Fruit fly (Drosophila melanogaster) whole organism, embryonic: Measurements from ENCODE around the gene SamDC.

Experiments used
- Atf3 ChIP-seq: fragments of 200-800 bp; sonication (Bioruptor generic); optimal IDR thresholded peaks from 3 replicates; lab custom pipeline; 2016; ENCODE audit warnings: missing biosample characterization, missing genetic modification characterization
- CG10321 ChIP-seq: fragments of 200-800 bp; sonication (Bioruptor generic); IDR thresholded peaks from 2 replicates; pipeline ENCODE4 v1.3.6; 2022; ENCODE audit warnings: missing biosample characterization, missing genetic modification characterization
- CG13287 ChIP-seq: fragments of 200-800 bp; sonication (Bioruptor generic); IDR thresholded peaks from 2 replicates; pipeline ENCODE4 v1.3.6; 2022; ENCODE audit warnings: missing biosample characterization, missing genetic modification characterization; ENCODE audit not compliant: partially characterized antibody
- CG13894 ChIP-seq: fragments of 200-800 bp; sonication (Bioruptor generic); optimal IDR thresholded peaks from 3 replicates; lab custom pipeline; 2018; ENCODE audit warnings: missing biosample characterization, mild to moderate bottlenecking, missing genetic modification characterization, moderate library complexity
- CG15269 ChIP-seq: fragments of 200-800 bp; sonication (Bioruptor generic); optimal IDR thresholded peaks from 2 replicates; lab custom pipeline; 2018; ENCODE audit warnings: missing biosample characterization, mild to moderate bottlenecking, missing genetic modification characterization, moderate library complexity
- CG1603 ChIP-seq: fragments of 200-800 bp; sonication (Bioruptor generic); optimal IDR thresholded peaks from 2 replicates; lab custom pipeline; 2019; ENCODE audit warnings: missing biosample characterization, mild to moderate bottlenecking, missing genetic modification characterization, moderate library complexity
- CG17186 ChIP-seq: fragments of 200-800 bp; sonication (Bioruptor generic); optimal IDR thresholded peaks from 3 replicates; lab custom pipeline; 2017; ENCODE audit warnings: missing biosample characterization, missing genetic modification reagents, missing genetic modification characterization
- CG17385 ChIP-seq: fragments of 200-800 bp; sonication (Bioruptor generic); optimal IDR thresholded peaks from 3 replicates; lab custom pipeline; 2018; ENCODE audit warnings: missing biosample characterization, mild to moderate bottlenecking, missing genetic modification characterization
- CG17802 ChIP-seq: fragments of 200-800 bp; sonication (Bioruptor generic); optimal IDR thresholded peaks from 2 replicates; lab custom pipeline; 2018; ENCODE audit warnings: missing biosample characterization, mild to moderate bottlenecking, missing genetic modification characterization, moderate library complexity
- CG1792 ChIP-seq: fragments of 200-800 bp; sonication (Bioruptor generic); optimal IDR thresholded peaks from 2 replicates; lab custom pipeline; 2016; ENCODE audit warnings: missing biosample characterization, missing genetic modification characterization
- CG18011 ChIP-seq: fragments of 200-800 bp; sonication (Bioruptor generic); optimal IDR thresholded peaks from 2 replicates; lab custom pipeline; 2017; ENCODE audit warnings: missing biosample characterization, missing genetic modification characterization, mild to moderate bottlenecking, moderate library complexity, missing genotype
- CG2712 ChIP-seq: fragments of 200-800 bp; optimal IDR thresholded peaks from 3 replicates; lab custom pipeline; 2019; ENCODE audit warnings: missing biosample characterization, mild to moderate bottlenecking, missing genetic modification characterization, moderate library complexity
- CG30403 ChIP-seq: fragments of 200-800 bp; sonication (Bioruptor generic); optimal IDR thresholded peaks from 3 replicates; lab custom pipeline; 2016; ENCODE audit warnings: missing biosample characterization, missing genetic modification characterization
- CG32767 ChIP-seq: fragments of 200-800 bp; sonication (Bioruptor generic); IDR thresholded peaks from 2 replicates; pipeline ENCODE4 v1.3.6; 2022; ENCODE audit warnings: missing biosample characterization, missing genetic modification characterization
- CG3847 ChIP-seq: fragments of 200-800 bp; sonication (Bioruptor generic); IDR thresholded peaks from 2 replicates; pipeline ENCODE4 v1.3.6; 2022; ENCODE audit warnings: missing biosample characterization, missing genetic modification characterization
- CG6791 ChIP-seq: fragments of 200-800 bp; sonication (Bioruptor generic); IDR thresholded peaks from 3 replicates; pipeline ENCODE4 v1.3.6; 2022; ENCODE audit warnings: missing biosample characterization, missing genetic modification characterization; ENCODE audit not compliant: partially characterized antibody
- CG6854 ChIP-seq: fragments of 200-800 bp; sonication (Bioruptor generic); optimal IDR thresholded peaks from 3 replicates; lab custom pipeline; 2017; ENCODE audit warnings: missing biosample characterization, mild to moderate bottlenecking, missing genetic modification characterization
- CG7987 ChIP-seq: fragments of 200-800 bp; sonication (Bioruptor generic); optimal IDR thresholded peaks from 2 replicates; lab custom pipeline; 2018; ENCODE audit warnings: missing biosample characterization, mild to moderate bottlenecking, missing genetic modification characterization, moderate library complexity
- CG9797 ChIP-seq: fragments of 200-800 bp; sonication (Bioruptor generic); optimal IDR thresholded peaks from 3 replicates; lab custom pipeline; 2018; ENCODE audit warnings: missing biosample characterization, mild to moderate bottlenecking, missing genetic modification characterization
- CG9817 ChIP-seq: fragments of 200-800 bp; sonication (Bioruptor generic); optimal IDR thresholded peaks from 2 replicates; lab custom pipeline; 2018; ENCODE audit warnings: missing biosample characterization, mild to moderate bottlenecking, missing genetic modification characterization, moderate library complexity
- CG9876 ChIP-seq: fragments of 200-800 bp; sonication (Bioruptor generic); optimal IDR thresholded peaks from 2 replicates; lab custom pipeline; 2016; ENCODE audit warnings: missing biosample characterization, missing genetic modification characterization
- E2f2 ChIP-seq: fragments of 200-800 bp; sonication (Bioruptor generic); IDR thresholded peaks from 2 replicates; pipeline ENCODE4 v1.3.6; 2022; ENCODE audit warnings: missing biosample characterization, missing genetic modification characterization
- Ets97D ChIP-seq: fragments of 200-800 bp; sonication (Bioruptor generic); optimal IDR thresholded peaks from 3 replicates; lab custom pipeline; 2016; ENCODE audit warnings: missing biosample characterization, missing genetic modification characterization
- Fer2 ChIP-seq: fragments of 200-800 bp; sonication (Bioruptor generic); optimal IDR thresholded peaks from 2 replicates; lab custom pipeline; 2018; ENCODE audit warnings: missing biosample characterization, mild to moderate bottlenecking, missing genetic modification characterization, moderate library complexity
- HmgD ChIP-seq: fragments of 200-800 bp; sonication (Bioruptor generic); optimal IDR thresholded peaks from 3 replicates; lab custom pipeline; 2016; ENCODE audit warnings: missing biosample characterization, missing genetic modification characterization
- Hmr ChIP-seq: fragments of 200-800 bp; sonication (Bioruptor generic); optimal IDR thresholded peaks from 3 replicates; lab custom pipeline; 2017; ENCODE audit warnings: mild to moderate bottlenecking, missing biosample characterization, missing genetic modification reagents, missing genetic modification characterization
- Hr51 ChIP-seq, 2 experiments: fragments of 200-800 bp; sonication (Bioruptor generic); optimal IDR thresholded peaks; 2 replicates in 1 of 2; 3 replicates in 1 of 2; lab custom pipeline; 2016 to 2018; ENCODE audit warnings: missing biosample characterization in 2 of 2, missing genetic modification characterization in 2 of 2, mild to moderate bottlenecking in 1 of 2, moderate library complexity in 1 of 2
- Jarid2 ChIP-seq: fragments of 200-800 bp; sonication (Bioruptor generic); optimal IDR thresholded peaks from 3 replicates; lab custom pipeline; 2017; ENCODE audit warnings: mild to moderate bottlenecking, missing biosample characterization, missing genetic modification reagents, missing genetic modification characterization
- Lhr ChIP-seq: fragments of 200-800 bp; sonication (Bioruptor generic); optimal IDR thresholded peaks from 3 replicates; lab custom pipeline; 2017; ENCODE audit warnings: mild to moderate bottlenecking, missing biosample characterization, missing genetic modification reagents, missing genetic modification characterization
- MBD-R2 ChIP-seq: fragments of 200-800 bp; sonication (Bioruptor generic); IDR thresholded peaks from 2 replicates; pipeline ENCODE4 v1.3.6; 2022; ENCODE audit warnings: missing biosample characterization, missing genetic modification characterization
- NC2β ChIP-seq: fragments of 200-800 bp; sonication (Bioruptor generic); optimal IDR thresholded peaks from 2 replicates; lab custom pipeline; 2016; ENCODE audit warnings: missing biosample characterization, missing genetic modification characterization
- Sox100B ChIP-seq: fragments of 200-800 bp; sonication (Bioruptor generic); optimal IDR thresholded peaks from 3 replicates; lab custom pipeline; 2018; ENCODE audit warnings: missing biosample characterization, mild to moderate bottlenecking, missing genetic modification characterization
- Sry-δ ChIP-seq: fragments of 200-800 bp; sonication (Bioruptor generic); optimal IDR thresholded peaks from 2 replicates; lab custom pipeline; 2016; ENCODE audit warnings: missing biosample characterization, missing genetic modification characterization
- Xbp1 ChIP-seq: fragments of 200-800 bp; sonication (Bioruptor generic); optimal IDR thresholded peaks from 3 replicates; lab custom pipeline; 2016; ENCODE audit warnings: missing biosample characterization, mild to moderate bottlenecking, missing genetic modification characterization
- YL-1 ChIP-seq: fragments of 200-800 bp; sonication (Bioruptor generic); optimal IDR thresholded peaks from 3 replicates; lab custom pipeline; 2017; ENCODE audit warnings: missing biosample characterization, mild to moderate bottlenecking, missing genetic modification characterization
- chm ChIP-seq: fragments of 200-800 bp; sonication (Bioruptor generic); IDR thresholded peaks from 2 replicates; pipeline ENCODE4 v1.3.6; 2022; ENCODE audit warnings: missing biosample characterization, missing genetic modification characterization
- crol ChIP-seq: fragments of 200-800 bp; sonication (Bioruptor generic); IDR thresholded peaks from 2 replicates; pipeline ENCODE4 v1.3.6; 2022; ENCODE audit warnings: missing biosample characterization, missing genetic modification characterization
- dm ChIP-seq: fragments of 200-800 bp; sonication (Bioruptor generic); optimal IDR thresholded peaks from 3 replicates; lab custom pipeline; 2016; ENCODE audit warnings: missing biosample characterization, missing genetic modification characterization
- emc ChIP-seq: fragments of 200-800 bp; sonication (Bioruptor generic); optimal IDR thresholded peaks from 2 replicates; lab custom pipeline; 2016; ENCODE audit warnings: missing biosample characterization, missing genetic modification characterization
- ftz-f1 ChIP-seq: fragments of 200-800 bp; sonication (Bioruptor generic); optimal IDR thresholded peaks from 2 replicates; lab custom pipeline; 2016; ENCODE audit warnings: missing biosample characterization, missing genetic modification characterization
- gce ChIP-seq: fragments of 200-800 bp; sonication (Bioruptor generic); IDR thresholded peaks from 3 replicates; pipeline ENCODE4 v1.3.6; 2022; ENCODE audit warnings: missing biosample characterization, missing genetic modification characterization
- hkb ChIP-seq, 2 experiments: fragments of 200-800 bp in 1 of 2; fragments of >200 bp in 1 of 2; sonication (Bioruptor generic) in 1 of 2; IDR thresholded peaks in 1 of 2; optimal IDR thresholded peaks in 1 of 2; 2 replicates each; pipeline versions ENCODE4 v1.3.6 to Lab custom; 2017 to 2022; ENCODE audit warnings: missing biosample characterization in 1 of 2, missing genetic modification characterization in 1 of 2
- kni ChIP-seq: fragments of 200-800 bp; sonication (Bioruptor generic); optimal IDR thresholded peaks from 3 replicates; lab custom pipeline; 2017; ENCODE audit warnings: mild to moderate bottlenecking, missing biosample characterization, missing genetic modification reagents, missing genetic modification characterization
- prd ChIP-seq, 3 experiments: fragments of >200 bp in 2 of 3; fragments of 200-800 bp in 1 of 3; sonication (Bioruptor generic) in 1 of 3; optimal IDR thresholded peaks in 2 of 3; IDR thresholded peaks in 1 of 3; 2 replicates in 2 of 3; 3 replicates in 1 of 3; pipeline versions ENCODE4 v1.3.6 to Lab custom; 2017 to 2022; ENCODE audit warnings: missing biosample characterization in 1 of 3, missing genetic modification characterization in 1 of 3
- row ChIP-seq: fragments of 200-800 bp; sonication (Bioruptor generic); IDR thresholded peaks from 3 replicates; pipeline ENCODE4 v1.3.6; 2022; ENCODE audit warnings: missing biosample characterization, missing genetic modification characterization
- stwl ChIP-seq: fragments of 200-800 bp; sonication (Bioruptor generic); optimal IDR thresholded peaks from 3 replicates; lab custom pipeline; 2018; ENCODE audit warnings: missing biosample characterization, mild to moderate bottlenecking, missing genetic modification characterization, moderate library complexity
- sug ChIP-seq: fragments of 200-800 bp; optimal IDR thresholded peaks from 2 replicates; lab custom pipeline; 2019; ENCODE audit warnings: missing biosample characterization, mild to moderate bottlenecking, missing genetic modification characterization, moderate library complexity
- tgo ChIP-seq: fragments of 200-800 bp; sonication (Bioruptor generic); IDR thresholded peaks from 3 replicates; pipeline ENCODE4 v1.3.6; 2022; ENCODE audit warnings: missing biosample characterization, missing genetic modification characterization
- tna ChIP-seq: fragments of 200-800 bp; sonication (Bioruptor generic); IDR thresholded peaks from 2 replicates; pipeline ENCODE4 v1.3.6; 2022; ENCODE audit warnings: missing biosample characterization, missing genetic modification characterization; ENCODE audit not compliant: partially characterized antibody

The SamDC gene

DNA sequence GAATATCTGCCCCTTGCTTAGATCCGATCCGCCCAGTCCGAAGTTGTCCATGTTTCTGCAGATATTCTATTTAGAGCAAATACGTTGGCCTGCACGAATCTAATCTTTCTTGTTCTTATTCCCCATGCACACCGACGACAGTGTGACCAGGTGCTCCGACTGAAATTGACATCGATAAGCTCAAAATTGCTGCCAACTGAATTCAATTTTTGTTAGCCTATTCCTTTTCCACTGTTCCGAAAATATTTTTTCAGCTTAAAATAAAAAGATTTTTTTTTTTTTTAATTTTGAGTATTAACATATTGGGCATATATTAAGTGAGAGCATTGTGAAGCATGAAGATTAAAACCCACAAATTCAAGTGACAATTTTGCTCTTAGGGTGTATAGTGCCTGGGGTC lies 35.5 kb upstream of the SamDC start, which contains the start of gene nmd (continued):
- TF ChIP-seq Sox100B (GFP tag; lab: Kevin White, UChicago) = no peak
- TF ChIP-seq row (GFP tag; lab: Robert Waterston, UW) = peak; percentile 81
- peak; percentile 6 for TF ChIP-seq CG15269
- peak; percentile 34 for TF ChIP-seq HmgD (GFP tag; lab: Kevin White, UChicago)
- peak; percentile 90 for TF ChIP-seq stwl (tag; lab: Kevin White, UChicago)
- TF ChIP-seq ftz-f1 (GFP tag; lab: Kevin White, UChicago) = no peak
- no peak for TF ChIP-seq kni (GFP tag; lab: Kevin White, UChicago)
- peak in 1 of 2 experiments; percentile 24 for TF ChIP-seq Hr51 (GFP tag; optimal IDR thresholded peaks at IDR 0.05; lab: Kevin White, UChicago)
- TF ChIP-seq sug = peak; percentile 17
- TF ChIP-seq CG2712 = peak; percentile 8
- peak; percentile 71 for TF ChIP-seq CG9797 (GFP tag; lab: Kevin White, UChicago)
- no peak for TF ChIP-seq CG17802 (tag; lab: Kevin White, UChicago)
- TF ChIP-seq CG3847 = peak; percentile 72
- no peak for TF ChIP-seq CG9876 (GFP tag; lab: Kevin White, UChicago)
- peak; percentile 48 for TF ChIP-seq Ets97D
- peak; percentile 35; the same call in 1 of the 2 replicates for TF ChIP-seq E2f2 (GFP tag; lab: Robert Waterston, UW)
- peak; percentile 91 for TF ChIP-seq CG17385
- TF ChIP-seq CG13894 (tag; lab: Kevin White, UChicago) = peak; percentile 26
- peak; percentile 89 for TF ChIP-seq MBD-R2 (GFP tag; lab: Robert Waterston, UW)
- TF ChIP-seq CG13287 = peak; percentile 53
- TF ChIP-seq CG6791 = 0 out of 3 replicates have a peak, but pooled peaks have one; percentile 22
- TF ChIP-seq emc (GFP tag; lab: Kevin White, UChicago) = no peak
- no peak for TF ChIP-seq chm (GFP tag; lab: Robert Waterston, UW)
- peak; percentile 45 for TF ChIP-seq dm (GFP tag; lab: Kevin White, UChicago)
- TF ChIP-seq CG17186 (GFP tag; lab: Kevin White, UChicago) = peak; percentile 7
- TF ChIP-seq CG18011 = no peak
- peak; percentile 64 for TF ChIP-seq YL-1 (GFP tag; lab: Kevin White, UChicago)
- TF ChIP-seq CG7987 = peak; percentile 17
- TF ChIP-seq CG9817 (tag; lab: Kevin White, UChicago) = peak; percentile 16
- no peak for TF ChIP-seq tgo
- TF ChIP-seq Fer2 (tag; lab: Kevin White, UChicago) = no peak
- TF ChIP-seq CG1603 (tag; lab: Kevin White, UChicago) = peak; percentile 63
- 0 out of 2 replicates have a peak, but pooled peaks have one; percentile 21 for TF ChIP-seq CG10321 (GFP tag; lab: Robert Waterston, UW)
- TF ChIP-seq tna (GFP tag; lab: Robert Waterston, UW) = peak; percentile 12; the same call in 1 of the 2 replicates
- peak; percentile 16 for TF ChIP-seq NC2β (GFP tag; lab: Kevin White, UChicago)
- TF ChIP-seq CG1792 (GFP tag; lab: Kevin White, UChicago) = no peak
- TF ChIP-seq CG30403 = peak; percentile 21
- peak; percentile 47 for TF ChIP-seq Sry-δ (GFP tag; lab: Kevin White, UChicago)
- TF ChIP-seq Atf3 = no peak
- TF ChIP-seq Jarid2 = no peak
- peak; percentile 62 for TF ChIP-seq Lhr (GFP tag; lab: Kevin White, UChicago)
- TF ChIP-seq Xbp1 (GFP tag; lab: Kevin White, UChicago) = peak; percentile 13
- TF ChIP-seq crol (GFP tag; lab: Robert Waterston, UW) = no peak
- TF ChIP-seq CG6854 = no peak
- TF ChIP-seq CG32767 = no peak
- no peak for TF ChIP-seq hkb (optimal IDR thresholded peaks at IDR 0.05; lab: Kevin White, UChicago)
- no peak for TF ChIP-seq hkb (GFP tag; IDR thresholded peaks at IDR 0.05; lab: Robert Waterston, UW)
- TF ChIP-seq prd (optimal IDR thresholded peaks at IDR 0.05; lab: Kevin White, UChicago) = no peak
- peak; percentile 4; the same call in 1 of the 3 replicates for TF ChIP-seq prd (GFP tag; IDR thresholded peaks at IDR 0.05; lab: Robert Waterston, UW)
- peak; percentile 32 for TF ChIP-seq Hmr
- TF ChIP-seq gce (GFP tag; lab: Robert Waterston, UW) = no peak
